Worm (Caenorhabditis elegans) whole organism, early embryonic: ENCODE measurements around the gene ncs-1.

Source experiments
- B0310.2 ChIP-seq: sonication (generic microtip); optimal IDR thresholded peaks from 2 replicates; lab custom pipeline; 2016; ENCODE audit warnings: mild to moderate bottlenecking, missing genetic modification characterization, missing compliant biosample characterization
- F13C5.2 ChIP-seq: sonication (generic microtip); optimal IDR thresholded peaks from 2 replicates; lab custom pipeline; 2017; ENCODE audit warnings: mild to moderate bottlenecking, missing genetic modification characterization, inconsistent platforms, missing compliant biosample characterization
- aly-1 ChIP-seq: sonication (generic microtip); optimal IDR thresholded peaks from 2 replicates; lab custom pipeline; 2016; ENCODE audit warnings: missing genetic modification characterization, missing compliant biosample characterization
- ama-1 ChIP-seq: fragments of 150-350 bp; optimal IDR thresholded peaks from 2 replicates; lab custom pipeline; 2014
- ceh-13 ChIP-seq: fragments of 200-800 bp; sonication (Bioruptor generic); optimal IDR thresholded peaks from 2 replicates; lab custom pipeline; 2018; ENCODE audit warnings: mild to moderate bottlenecking, missing genetic modification characterization, missing compliant biosample characterization
- ceh-36 ChIP-seq: sonication (generic microtip); optimal IDR thresholded peaks from 2 replicates; lab custom pipeline; 2016; ENCODE audit warnings: missing genetic modification characterization, inconsistent platforms, missing compliant biosample characterization
- ets-7 ChIP-seq: sonication (generic microtip); optimal IDR thresholded peaks from 2 replicates; lab custom pipeline; 2016; ENCODE audit warnings: missing genotype, missing genetic modification characterization, missing compliant biosample characterization
- flt-1 ChIP-seq: fragments of 200-800 bp; sonication (Bioruptor generic); IDR thresholded peaks from 2 replicates; pipeline ENCODE4 v1.3.6; 2022; ENCODE audit warnings: missing genetic modification characterization, missing compliant biosample characterization
- hmbx-1 ChIP-seq: sonication (generic microtip); optimal IDR thresholded peaks from 2 replicates; lab custom pipeline; 2016; ENCODE audit warnings: mild to moderate bottlenecking, missing genetic modification characterization, missing compliant biosample characterization
- hmg-4 ChIP-seq: fragments of 200-800 bp; sonication (Bioruptor generic); optimal IDR thresholded peaks from 2 replicates; lab custom pipeline; 2018; ENCODE audit warnings: mild to moderate bottlenecking, missing genetic modification characterization, missing compliant biosample characterization
- hnd-1 ChIP-seq: sonication (generic microtip); optimal IDR thresholded peaks from 2 replicates; lab custom pipeline; 2016; ENCODE audit warnings: missing genetic modification characterization, missing compliant biosample characterization
- pes-1 ChIP-seq: fragments of 200-800 bp; sonication (Bioruptor generic); IDR thresholded peaks from 2 replicates; pipeline ENCODE4 v1.3.6; 2022; ENCODE audit warnings: missing genetic modification reagents, missing genetic modification characterization, missing compliant biosample characterization
- scrt-1 ChIP-seq: fragments of 200-800 bp; sonication (Bioruptor generic); IDR thresholded peaks from 2 replicates; pipeline ENCODE4 v1.3.6; 2022; ENCODE audit warnings: missing genetic modification characterization, missing compliant biosample characterization
- sea-1 ChIP-seq: fragments of 200-800 bp; sonication (Bioruptor generic); conservative IDR thresholded peaks from 2 replicates; pipeline ENCODE4 v1.3.6; 2022; ENCODE audit warnings: missing genetic modification characterization, missing compliant biosample characterization
- tbx-11 ChIP-seq: fragments of 200-800 bp; sonication (Bioruptor generic); IDR thresholded peaks from 2 replicates; pipeline ENCODE4 v1.3.6; 2022; ENCODE audit warnings: missing genetic modification characterization, missing compliant biosample characterization
- tbx-37 ChIP-seq: fragments of 200-800 bp; sonication (Bioruptor generic); conservative IDR thresholded peaks from 2 replicates; pipeline ENCODE4 v1.3.6; 2022; ENCODE audit warnings: missing genetic modification reagents, missing genetic modification characterization, missing compliant biosample characterization
- tra-4 ChIP-seq: sonication (generic microtip); optimal IDR thresholded peaks from 2 replicates; lab custom pipeline; 2017; ENCODE audit warnings: missing genetic modification characterization, missing compliant biosample characterization

Gene ncs-1

DNA sequence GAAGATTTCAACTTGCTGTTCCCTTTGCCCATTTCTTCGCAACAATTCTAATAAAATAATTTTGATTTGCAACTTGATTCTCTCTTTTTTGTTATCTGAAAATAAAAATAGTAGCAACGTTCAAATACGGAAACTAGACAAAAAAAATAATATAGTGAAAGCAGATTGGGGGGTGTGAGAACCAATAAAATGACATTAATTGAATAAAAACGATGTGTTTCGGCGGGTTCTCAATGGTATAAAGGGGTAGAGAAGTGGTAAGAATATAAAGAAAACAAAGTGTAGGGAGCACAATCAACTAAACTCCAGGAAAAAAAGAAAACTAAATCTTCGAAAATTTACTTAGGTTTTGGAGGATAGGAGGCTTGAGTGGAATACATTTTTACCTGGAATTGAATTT is at the start of gene ncs-1:
Gene ncs-1 (minus strand): TSS at position 101 of the 400 bp plus-strand sequence.
- TF ChIP-seq scrt-1 (no peak), F13C5.2 (no peak), ceh-36 (tag; lab: Kevin White, UChicago) (no peak), sea-1 (GFP tag; lab: Robert Waterston, UW) (no peak)

DNA sequence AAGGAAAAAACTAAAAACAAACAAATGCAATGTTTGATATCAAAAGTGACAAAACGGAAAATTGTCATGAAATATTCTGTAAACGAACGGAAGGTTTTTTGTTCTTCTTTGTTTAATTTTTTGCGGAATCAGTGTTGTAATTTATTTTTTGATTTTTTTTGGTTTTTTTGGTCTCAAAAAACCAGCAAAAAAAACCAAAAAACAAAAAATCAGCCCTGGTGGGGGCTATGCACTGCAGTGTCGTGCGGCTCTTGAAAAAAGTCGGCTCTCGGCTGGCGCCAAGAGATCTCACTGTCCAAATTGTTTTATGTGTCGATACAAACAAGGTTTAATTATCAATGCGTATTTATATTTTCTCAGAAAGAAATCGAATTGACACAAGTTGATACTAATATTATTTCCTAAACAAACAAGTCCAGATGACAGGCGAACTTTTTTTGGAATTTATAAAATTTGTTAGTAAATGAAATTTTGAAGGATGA is 49.4 kb upstream of the ncs-1 start:
- TF ChIP-seq tbx-11 (no peak), hmbx-1 (tag; lab: Kevin White, UChicago) (no peak), ets-7 (tag; lab: Kevin White, UChicago) (no peak), tra-4 (tag; lab: Kevin White, UChicago) (no peak), sea-1 (GFP tag; lab: Robert Waterston, UW) (no peak), scrt-1 (no peak), ama-1 (lab: Kevin White, UChicago) (no peak), ceh-36 (tag; lab: Kevin White, UChicago) (no peak), ceh-13 (no peak), tbx-37 (no peak), flt-1 (GFP tag; lab: Robert Waterston, UW) (no peak), F13C5.2 (no peak), hnd-1 (tag; lab: Kevin White, UChicago) (no peak), B0310.2 (tag; lab: Kevin White, UChicago) (no peak), aly-1 (tag; lab: Kevin White, UChicago) (no peak), hmg-4 (GFP tag; lab: Kevin White, UChicago) (no peak), pes-1 (GFP tag; lab: Robert Waterston, UW) (no peak)

DNA sequence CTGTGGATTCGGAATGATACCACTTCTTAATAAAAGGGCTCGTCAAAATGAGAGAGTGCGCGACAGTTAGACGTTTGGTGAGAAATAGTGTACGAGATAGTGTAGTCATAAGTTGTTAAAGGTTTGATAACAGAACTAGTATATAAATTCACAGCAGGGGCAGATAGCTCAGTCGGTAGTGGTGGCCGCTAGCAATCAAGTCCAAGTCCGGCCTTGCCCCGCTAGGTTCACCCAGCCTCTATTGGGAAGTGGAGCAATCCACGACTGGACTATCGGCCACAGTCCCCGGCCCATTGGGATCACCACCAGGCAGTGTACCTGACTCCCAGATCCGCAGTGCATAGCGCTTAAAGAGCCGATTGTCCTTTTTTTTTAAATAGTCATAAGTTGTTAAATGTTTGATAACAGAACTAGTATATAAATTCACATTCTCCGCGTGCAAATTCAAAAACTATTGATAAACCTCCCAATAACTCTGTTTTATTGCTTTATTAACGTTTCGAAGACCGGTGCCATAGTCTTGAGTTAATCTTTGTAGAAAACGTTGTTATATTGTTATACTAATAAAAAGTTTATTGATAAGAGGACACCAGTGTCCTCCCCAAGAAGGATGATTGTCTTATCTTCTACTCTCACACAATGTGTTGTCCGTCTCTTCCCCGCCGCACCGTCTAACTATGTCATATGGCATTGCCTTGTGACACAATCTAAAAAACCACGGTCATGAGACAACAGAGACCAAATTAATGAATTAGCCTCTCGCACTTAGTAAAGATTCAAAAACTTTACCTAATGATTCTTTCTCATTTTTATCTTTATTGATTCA is 47.8 kb upstream of the ncs-1 start:
- no peak for TF ChIP-seq F13C5.2
- peak; percentile 14 for TF ChIP-seq hmg-4 (GFP tag; lab: Kevin White, UChicago)

DNA sequence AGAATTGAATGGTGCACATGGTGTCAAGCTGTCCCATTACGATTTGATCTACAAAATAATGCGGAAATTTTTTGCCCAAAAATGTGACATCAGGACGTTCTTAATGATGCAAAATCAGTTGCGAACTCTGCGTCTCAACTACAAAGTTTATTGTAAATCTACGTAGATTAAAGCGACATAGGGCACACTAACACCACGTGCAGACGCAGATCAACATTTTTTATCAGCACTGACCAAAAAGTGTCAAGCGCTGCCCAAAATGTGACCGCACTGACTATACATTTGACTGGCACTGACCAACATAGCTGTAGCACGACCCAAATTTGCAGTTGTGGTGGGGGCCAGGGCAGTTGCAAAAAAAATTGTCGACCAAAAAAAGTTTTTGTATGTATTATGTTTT is 46.4 kb upstream of the ncs-1 start:
- TF ChIP-seq tra-4 (tag; lab: Kevin White, UChicago) = no peak
- TF ChIP-seq scrt-1 = no peak
- no peak for TF ChIP-seq ceh-13
- TF ChIP-seq hnd-1 (tag; lab: Kevin White, UChicago) = no peak
- no peak for TF ChIP-seq pes-1 (GFP tag; lab: Robert Waterston, UW)
- no peak for TF ChIP-seq B0310.2 (tag; lab: Kevin White, UChicago)
- TF ChIP-seq aly-1 (tag; lab: Kevin White, UChicago) = no peak
- TF ChIP-seq F13C5.2 = no peak
- TF ChIP-seq sea-1 (GFP tag; lab: Robert Waterston, UW) = no peak
- no peak for TF ChIP-seq hmbx-1 (tag; lab: Kevin White, UChicago)
- no peak for TF ChIP-seq ets-7 (tag; lab: Kevin White, UChicago)
- TF ChIP-seq tbx-11 = no peak
- TF ChIP-seq ceh-36 (tag; lab: Kevin White, UChicago) = no peak
- no peak for TF ChIP-seq hmg-4 (GFP tag; lab: Kevin White, UChicago)
- no peak for TF ChIP-seq flt-1 (GFP tag; lab: Robert Waterston, UW)
- no peak for TF ChIP-seq tbx-37

DNA sequence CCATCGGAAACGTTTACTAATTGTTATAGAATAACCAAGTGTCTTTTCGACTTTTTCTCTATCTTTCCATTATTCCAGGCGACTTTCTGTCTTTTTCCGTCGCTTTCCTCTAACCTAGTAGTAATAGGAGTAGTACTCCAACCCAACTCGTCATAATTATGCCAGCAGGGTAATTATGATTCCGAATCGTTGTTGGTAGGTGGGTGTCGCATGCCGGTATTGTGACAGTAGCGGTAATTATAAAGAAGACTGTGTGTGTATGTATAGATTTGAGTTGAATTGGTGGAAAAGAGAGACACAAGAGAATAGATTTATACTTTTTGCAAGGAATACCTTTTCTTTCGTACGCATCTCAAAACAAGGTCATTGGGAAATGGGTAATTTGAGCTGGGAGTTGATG is 42.0 kb upstream of the ncs-1 start:
- TF ChIP-seq hmbx-1 (tag; lab: Kevin White, UChicago) (no peak), flt-1 (GFP tag; lab: Robert Waterston, UW) (no peak), ceh-36 (tag; lab: Kevin White, UChicago) (no peak), tbx-37 (no peak), F13C5.2 (no peak), B0310.2 (tag; lab: Kevin White, UChicago) (no peak), sea-1 (GFP tag; lab: Robert Waterston, UW) (no peak), ets-7 (tag; lab: Kevin White, UChicago) (no peak), pes-1 (GFP tag; lab: Robert Waterston, UW) (no peak), aly-1 (tag; lab: Kevin White, UChicago) (no peak), tbx-11 (no peak), scrt-1 (no peak), ceh-13 (no peak)

DNA sequence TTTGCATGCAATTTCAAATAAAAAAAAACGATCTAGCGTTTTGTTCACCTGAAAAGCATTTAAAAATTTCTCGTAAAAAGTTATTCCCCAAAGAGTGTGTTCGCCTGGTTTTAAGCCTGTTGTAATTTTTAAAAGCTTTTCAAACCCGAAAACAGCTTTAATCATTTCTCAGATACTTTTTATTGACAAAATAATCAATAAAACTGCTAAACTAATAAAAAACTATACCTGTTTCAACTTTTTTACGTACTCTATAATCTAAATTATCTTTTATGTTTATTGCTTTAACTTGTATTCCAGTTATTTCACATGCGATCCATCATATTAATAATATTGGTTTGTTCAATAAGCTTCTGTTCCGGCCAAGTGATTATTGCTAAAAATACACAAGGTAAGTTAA is 41.0 kb upstream of the ncs-1 start, which contains the start of gene cutl-21:
Gene cutl-21 (plus strand): TSS at position 301 of the 400 bp plus-strand sequence.
- TF ChIP-seq tbx-11 (no peak), tbx-37 (no peak), ets-7 (tag; lab: Kevin White, UChicago) (no peak), aly-1 (tag; lab: Kevin White, UChicago) (no peak), ceh-36 (tag; lab: Kevin White, UChicago) (no peak), ama-1 (lab: Kevin White, UChicago) (no peak), B0310.2 (tag; lab: Kevin White, UChicago) (no peak), F13C5.2 (no peak), ceh-13 (no peak), pes-1 (GFP tag; lab: Robert Waterston, UW) (no peak), tra-4 (tag; lab: Kevin White, UChicago) (no peak), hnd-1 (tag; lab: Kevin White, UChicago) (no peak), hmbx-1 (tag; lab: Kevin White, UChicago) (no peak), hmg-4 (GFP tag; lab: Kevin White, UChicago) (no peak)

DNA sequence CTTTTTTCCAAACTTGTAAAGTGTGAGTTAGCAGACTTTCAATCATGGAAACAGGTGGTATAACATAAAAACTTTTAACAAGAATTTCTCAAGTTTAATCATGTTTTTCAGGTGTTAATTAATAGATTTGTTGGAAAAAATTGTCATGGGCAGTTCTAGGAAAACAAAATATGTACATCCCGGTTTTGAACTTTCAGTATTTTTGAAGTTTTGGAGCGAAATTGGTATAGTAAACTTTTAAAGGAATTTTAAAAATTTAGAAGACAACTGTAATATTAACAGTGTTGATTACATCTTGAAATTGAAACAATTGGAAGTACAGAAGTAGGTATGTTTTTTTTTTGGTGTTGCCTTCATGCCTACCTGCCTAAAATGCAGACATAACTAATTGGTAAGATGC is 31.6 kb upstream of the ncs-1 start:
- TF ChIP-seq scrt-1 = no peak
- no peak for TF ChIP-seq aly-1 (tag; lab: Kevin White, UChicago)
- no peak for TF ChIP-seq tbx-11
- no peak for TF ChIP-seq hmg-4 (GFP tag; lab: Kevin White, UChicago)
- no peak for TF ChIP-seq ceh-13
- TF ChIP-seq hnd-1 (tag; lab: Kevin White, UChicago) = no peak
- no peak for TF ChIP-seq ama-1 (lab: Kevin White, UChicago)
- TF ChIP-seq F13C5.2 = no peak
- no peak for TF ChIP-seq tbx-37
- TF ChIP-seq tra-4 (tag; lab: Kevin White, UChicago) = no peak
- TF ChIP-seq pes-1 (GFP tag; lab: Robert Waterston, UW) = no peak
- TF ChIP-seq ets-7 (tag; lab: Kevin White, UChicago) = no peak
- TF ChIP-seq hmbx-1 (tag; lab: Kevin White, UChicago) = no peak
